Worm (Caenorhabditis elegans) whole organism, early embryonic: ENCODE results near the gene ncs-3.
A peak's percentile ranks its signal among the peaks of the same experiment; 100 is the strongest.

Source experiments
- F13C5.2 ChIP-seq: sonication (generic microtip); optimal IDR thresholded peaks from 2 replicates; lab custom pipeline; 2017; ENCODE audit warnings: mild to moderate bottlenecking, missing genetic modification characterization, inconsistent platforms, missing compliant biosample characterization
- ama-1 ChIP-seq: fragments of 150-350 bp; optimal IDR thresholded peaks from 2 replicates; lab custom pipeline; 2014
- ceh-13 ChIP-seq: fragments of 200-800 bp; sonication (Bioruptor generic); optimal IDR thresholded peaks from 2 replicates; lab custom pipeline; 2018; ENCODE audit warnings: mild to moderate bottlenecking, missing genetic modification characterization, missing compliant biosample characterization
- ceh-36 ChIP-seq: sonication (generic microtip); optimal IDR thresholded peaks from 2 replicates; lab custom pipeline; 2016; ENCODE audit warnings: missing genetic modification characterization, inconsistent platforms, missing compliant biosample characterization
- ets-7 ChIP-seq: sonication (generic microtip); optimal IDR thresholded peaks from 2 replicates; lab custom pipeline; 2016; ENCODE audit warnings: missing genotype, missing genetic modification characterization, missing compliant biosample characterization
- flt-1 ChIP-seq: fragments of 200-800 bp; sonication (Bioruptor generic); IDR thresholded peaks from 2 replicates; pipeline ENCODE4 v1.3.6; 2022; ENCODE audit warnings: missing genetic modification characterization, missing compliant biosample characterization
- hmbx-1 ChIP-seq: sonication (generic microtip); optimal IDR thresholded peaks from 2 replicates; lab custom pipeline; 2016; ENCODE audit warnings: mild to moderate bottlenecking, missing genetic modification characterization, missing compliant biosample characterization
- hmg-4 ChIP-seq: fragments of 200-800 bp; sonication (Bioruptor generic); optimal IDR thresholded peaks from 2 replicates; lab custom pipeline; 2018; ENCODE audit warnings: mild to moderate bottlenecking, missing genetic modification characterization, missing compliant biosample characterization
- hnd-1 ChIP-seq: sonication (generic microtip); optimal IDR thresholded peaks from 2 replicates; lab custom pipeline; 2016; ENCODE audit warnings: missing genetic modification characterization, missing compliant biosample characterization
- pes-1 ChIP-seq: fragments of 200-800 bp; sonication (Bioruptor generic); IDR thresholded peaks from 2 replicates; pipeline ENCODE4 v1.3.6; 2022; ENCODE audit warnings: missing genetic modification reagents, missing genetic modification characterization, missing compliant biosample characterization
- scrt-1 ChIP-seq: fragments of 200-800 bp; sonication (Bioruptor generic); IDR thresholded peaks from 2 replicates; pipeline ENCODE4 v1.3.6; 2022; ENCODE audit warnings: missing genetic modification characterization, missing compliant biosample characterization
- sea-1 ChIP-seq: fragments of 200-800 bp; sonication (Bioruptor generic); conservative IDR thresholded peaks from 2 replicates; pipeline ENCODE4 v1.3.6; 2022; ENCODE audit warnings: missing genetic modification characterization, missing compliant biosample characterization
- tbx-37 ChIP-seq: fragments of 200-800 bp; sonication (Bioruptor generic); conservative IDR thresholded peaks from 2 replicates; pipeline ENCODE4 v1.3.6; 2022; ENCODE audit warnings: missing genetic modification reagents, missing genetic modification characterization, missing compliant biosample characterization
- tra-4 ChIP-seq: sonication (generic microtip); optimal IDR thresholded peaks from 2 replicates; lab custom pipeline; 2017; ENCODE audit warnings: missing genetic modification characterization, missing compliant biosample characterization

DNA sequence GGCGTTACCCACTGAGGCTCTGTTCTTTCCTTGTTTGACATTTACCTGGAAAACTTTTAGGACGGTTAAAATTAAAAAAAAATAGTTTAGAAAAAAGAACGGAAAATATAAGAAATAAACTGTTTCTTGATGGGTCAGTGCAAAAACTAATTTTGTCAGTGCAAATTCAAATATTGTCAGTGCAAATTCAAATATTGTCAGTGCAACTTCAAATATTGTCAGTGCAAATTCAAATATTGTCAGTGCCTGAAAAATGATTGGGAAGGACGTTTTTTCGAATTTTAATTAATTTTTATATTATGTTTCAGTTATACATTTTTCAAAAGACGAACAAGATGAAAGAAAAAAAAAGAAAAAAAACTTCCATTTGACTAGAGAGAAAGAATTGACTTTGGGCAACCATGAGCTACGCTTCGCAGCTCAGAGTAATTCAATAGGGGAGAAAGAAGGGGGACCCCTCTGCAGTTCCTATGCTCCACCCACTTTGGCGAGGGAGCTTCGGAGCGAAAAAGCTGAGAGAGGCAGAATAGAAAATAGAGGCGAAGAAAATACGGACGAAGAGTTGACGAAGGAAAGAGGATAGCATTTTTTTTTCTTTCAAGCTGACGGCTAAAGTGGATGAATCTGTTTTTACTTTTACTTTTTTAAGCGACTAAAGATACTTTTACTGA is 8.7 kb downstream of the ncs-3 start, which contains the start of gene unc-1:
- no peak for TF ChIP-seq ceh-36 (tag; lab: Kevin White, UChicago)
- TF ChIP-seq ama-1 (lab: Kevin White, UChicago) = no peak
- TF ChIP-seq flt-1 (GFP tag; lab: Robert Waterston, UW) = no peak
- no peak for TF ChIP-seq hmbx-1 (tag; lab: Kevin White, UChicago)
- no peak for TF ChIP-seq tbx-37 (GFP tag; lab: Robert Waterston, UW)
- no peak for TF ChIP-seq hmg-4 (GFP tag; lab: Kevin White, UChicago)
- TF ChIP-seq ets-7 (tag; lab: Kevin White, UChicago) = no peak
- no peak for TF ChIP-seq ceh-13 (GFP tag; lab: Kevin White, UChicago)
- TF ChIP-seq hnd-1 (tag; lab: Kevin White, UChicago) = no peak
- TF ChIP-seq tra-4 (tag; lab: Kevin White, UChicago) = no peak
- TF ChIP-seq sea-1 (GFP tag; lab: Robert Waterston, UW) = no peak
- TF ChIP-seq pes-1 (GFP tag; lab: Robert Waterston, UW) = no peak
- TF ChIP-seq F13C5.2 (tag; lab: Kevin White, UChicago) = no peak
- TF ChIP-seq scrt-1 (GFP tag; lab: Robert Waterston, UW) = 0 out of 2 replicates have a peak, but pooled peaks have one; percentile 20
